Fruit fly (Drosophila melanogaster): ENCODE data around the gene CG15005.

dm6 chr3L:4204867-4205266 is 728 bp upstream of the CG15005 start:
- no peak for TF ChIP-seq h (optimal IDR thresholded peaks at IDR 0.05)
- TF ChIP-seq psq (optimal IDR thresholded peaks at IDR 0.05), result no peak
- TF ChIP-seq ttk (optimal IDR thresholded peaks at IDR 0.05), result no peak
- TF ChIP-seq Myc (optimal IDR thresholded peaks at IDR 0.05), result no peak
- no peak for TF ChIP-seq insv (optimal IDR thresholded peaks at IDR 0.05)
- TF ChIP-seq Sin3A (optimal IDR thresholded peaks at IDR 0.05), result no peak
